Fruit fly (Drosophila melanogaster) whole organism, pupa: ENCODE measurements around the gene CG4691.

Source experiments
- CG10348 ChIP-seq: fragments of 200-800 bp; sonication (Bioruptor generic); IDR thresholded peaks from 2 replicates; pipeline ENCODE4 v1.3.6; 2022; ENCODE audit warnings: missing biosample characterization, missing genetic modification characterization
- CG14655 ChIP-seq: fragments of 200-800 bp; sonication (Bioruptor generic); optimal IDR thresholded peaks from 3 replicates; lab custom pipeline; 2017; ENCODE audit warnings: mild to moderate bottlenecking, missing biosample characterization, missing genetic modification reagents, missing genetic modification characterization
- CG32121 ChIP-seq: fragments of 200-800 bp; sonication (Bioruptor generic); IDR thresholded peaks from 2 replicates; pipeline ENCODE4 v1.3.6; 2022; ENCODE audit warnings: missing biosample characterization, missing genetic modification characterization
- CG8301 ChIP-seq: fragments of 200-800 bp; sonication (Bioruptor generic); optimal IDR thresholded peaks from 2 replicates; lab custom pipeline; 2018; ENCODE audit warnings: missing biosample characterization, mild to moderate bottlenecking, missing genetic modification characterization
- EcR ChIP-seq: fragments of 200-800 bp; sonication (Bioruptor generic); optimal IDR thresholded peaks from 3 replicates; lab custom pipeline; 2019; ENCODE audit warnings: missing biosample characterization, missing genetic modification characterization, mild to moderate bottlenecking, moderate library complexity, missing genetic modification reagents
- Pif1B ChIP-seq: fragments of 200-800 bp; sonication (Bioruptor generic); optimal IDR thresholded peaks from 3 replicates; lab custom pipeline; 2016; ENCODE audit warnings: missing biosample characterization, missing genetic modification characterization
- gl ChIP-seq: fragments of 200-800 bp; sonication (Bioruptor generic); optimal IDR thresholded peaks from 2 replicates; lab custom pipeline; 2018; ENCODE audit warnings: missing biosample characterization, mild to moderate bottlenecking, missing genetic modification characterization

DNA sequence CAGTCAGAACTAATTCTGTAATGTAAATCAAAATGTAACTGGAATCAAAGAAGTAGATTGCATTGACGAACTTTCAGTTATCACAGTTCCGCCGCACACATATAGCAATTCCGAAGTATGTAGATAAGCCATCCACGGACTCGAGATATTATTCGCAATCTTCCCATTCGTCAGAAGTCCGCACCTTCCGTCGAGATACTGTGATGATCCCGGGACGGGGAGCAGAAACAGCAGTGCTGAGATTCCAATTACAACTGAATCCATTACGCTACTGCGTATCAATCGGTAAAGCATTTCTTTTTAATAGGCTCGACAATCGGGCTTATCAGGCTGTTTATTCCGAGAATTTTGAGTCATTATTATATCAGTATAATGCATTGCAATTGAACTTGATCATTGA lies 14.1 kb downstream of the CG4691 start, which contains the start of gene CG4650:
- TF ChIP-seq CG14655 (GFP tag; lab: Kevin White, UChicago): no peak
- TF ChIP-seq CG10348 (GFP tag; lab: Robert Waterston, UW): no peak
- no peak for TF ChIP-seq EcR
- no peak for TF ChIP-seq gl
- TF ChIP-seq CG8301 (tag; lab: Kevin White, UChicago): no peak
- no peak for TF ChIP-seq Pif1B (GFP tag; lab: Kevin White, UChicago)
- TF ChIP-seq CG32121: no peak
